Worm (Caenorhabditis elegans) whole organism, L3 larva: ENCODE measurements around the gene nhr-101.

Experiments
- ZK546.5 ChIP-seq: sonication (generic microtip); optimal IDR thresholded peaks from 2 replicates; lab custom pipeline; 2017; ENCODE audit warnings: missing biosample characterization, missing genetic modification characterization
- aly-2 ChIP-seq: fragments of 150-350 bp; optimal IDR thresholded peaks from 2 replicates; lab custom pipeline; 2014; ENCODE audit warnings: missing biosample characterization, missing genetic modification characterization
- ama-1 ChIP-seq: fragments of 150-350 bp; optimal IDR thresholded peaks from 2 replicates; lab custom pipeline; 2018
- ceh-16 ChIP-seq: sonication (generic microtip); optimal IDR thresholded peaks from 2 replicates; lab custom pipeline; 2017; ENCODE audit warnings: missing biosample characterization, missing genetic modification characterization
- ceh-28 ChIP-seq: fragments of 150-350 bp; optimal IDR thresholded peaks from 2 replicates; lab custom pipeline; 2014; ENCODE audit warnings: missing biosample characterization, missing genetic modification reagents, missing genetic modification characterization
- ceh-82 ChIP-seq: fragments of 150-350 bp; optimal IDR thresholded peaks from 2 replicates; lab custom pipeline; 2014; ENCODE audit warnings: missing biosample characterization, missing genetic modification characterization
- ceh-9 ChIP-seq: sonication (generic microtip); optimal IDR thresholded peaks from 2 replicates; lab custom pipeline; 2018; ENCODE audit warnings: missing biosample characterization, missing genetic modification characterization
- egl-27 ChIP-seq: sonication (generic microtip); optimal IDR thresholded peaks from 4 replicates; lab custom pipeline; 2017; ENCODE audit warnings: missing biosample characterization, missing genetic modification reagents, missing genetic modification characterization
- elt-2 ChIP-seq: sonication (generic microtip); optimal IDR thresholded peaks from 2 replicates; lab custom pipeline; 2016; ENCODE audit warnings: missing genetic modification reagents, mild to moderate bottlenecking, missing genetic modification characterization, missing compliant biosample characterization
- elt-3 ChIP-seq, 3 experiments: fragments of 150-350 bp in 1 of 3; sonication (generic microtip) in 2 of 3; optimal IDR thresholded peaks; 2 replicates in 2 of 3; 4 replicates in 1 of 3; lab custom pipeline; 2014 to 2017; ENCODE audit warnings: missing biosample characterization in 3 of 3, missing genetic modification characterization in 3 of 3
- eor-1 ChIP-seq, 2 experiments: fragments of 150-350 bp; optimal IDR thresholded peaks; 2 replicates each; lab custom pipeline; 2014 to 2018; ENCODE audit warnings: missing biosample characterization in 2 of 2, missing genetic modification characterization in 2 of 2
- fkh-10 ChIP-seq: sonication (generic microtip); optimal IDR thresholded peaks from 2 replicates; lab custom pipeline; 2017; ENCODE audit warnings: missing biosample characterization, missing genetic modification reagents, missing genetic modification characterization
- fos-1 ChIP-seq: fragments of 150-350 bp; optimal IDR thresholded peaks from 2 replicates; lab custom pipeline; 2014; ENCODE audit warnings: missing biosample characterization, missing genetic modification characterization
- hmg-11 ChIP-seq: sonication (generic microtip); optimal IDR thresholded peaks from 2 replicates; lab custom pipeline; 2016; ENCODE audit warnings: missing genetic modification characterization, missing compliant biosample characterization
- jun-1 ChIP-seq: fragments of 150-350 bp; optimal IDR thresholded peaks from 2 replicates; lab custom pipeline; 2014; ENCODE audit warnings: missing biosample characterization, missing genetic modification reagents, missing genetic modification characterization
- lin-39 ChIP-seq: fragments of 150-350 bp; optimal IDR thresholded peaks from 2 replicates; lab custom pipeline; 2018; ENCODE audit warnings: missing biosample characterization, missing genetic modification reagents, missing genetic modification characterization
- lsy-12 ChIP-seq: sonication (generic microtip); optimal IDR thresholded peaks from 2 replicates; lab custom pipeline; 2016; ENCODE audit warnings: mild to moderate bottlenecking, missing genetic modification characterization, missing compliant biosample characterization
- mdl-1 ChIP-seq: fragments of 150-350 bp; optimal IDR thresholded peaks from 2 replicates; lab custom pipeline; 2014; ENCODE audit warnings: missing biosample characterization, missing genetic modification characterization
- mml-1 ChIP-seq: fragments of 150-350 bp; sonication (generic microtip); optimal IDR thresholded peaks from 3 replicates; lab custom pipeline; 2014; ENCODE audit warnings: missing biosample characterization, missing genetic modification characterization
- nhr-11 ChIP-seq: fragments of 150-350 bp; optimal IDR thresholded peaks from 2 replicates; lab custom pipeline; 2014; ENCODE audit warnings: missing biosample characterization, missing genetic modification characterization
- nhr-12 ChIP-seq: fragments of 150-350 bp; optimal IDR thresholded peaks from 2 replicates; lab custom pipeline; 2014; ENCODE audit warnings: missing biosample characterization, missing genetic modification characterization
- nhr-28 ChIP-seq: fragments of 150-350 bp; optimal IDR thresholded peaks from 2 replicates; lab custom pipeline; 2014; ENCODE audit warnings: missing biosample characterization, missing genetic modification characterization
- nhr-43 ChIP-seq: sonication (generic microtip); optimal IDR thresholded peaks from 2 replicates; lab custom pipeline; 2016; ENCODE audit warnings: mild to moderate bottlenecking, missing genetic modification characterization, missing compliant biosample characterization; ENCODE audit not compliant: poor library complexity, severe bottlenecking
- nhr-76 ChIP-seq: fragments of 150-350 bp; sonication (generic microtip); optimal IDR thresholded peaks from 5 replicates; lab custom pipeline; 2014; ENCODE audit warnings: missing biosample characterization, missing genetic modification characterization
- pha-4 ChIP-seq: fragments of 150-350 bp; optimal IDR thresholded peaks from 2 replicates; lab custom pipeline; 2014; ENCODE audit warnings: missing biosample characterization, missing genetic modification reagents, missing genetic modification characterization
- pqm-1 ChIP-seq: fragments of 150-350 bp; optimal IDR thresholded peaks from 2 replicates; lab custom pipeline; 2017; ENCODE audit warnings: missing biosample characterization, missing genetic modification characterization, inconsistent platforms
- sea-2 ChIP-seq: fragments of 150-350 bp; sonication (generic microtip); optimal IDR thresholded peaks from 4 replicates; lab custom pipeline; 2014; ENCODE audit warnings: missing biosample characterization, missing genetic modification reagents, missing genetic modification characterization
- skn-1 ChIP-seq: fragments of 150-350 bp; optimal IDR thresholded peaks from 2 replicates; lab custom pipeline; 2014; ENCODE audit warnings: missing biosample characterization, missing genetic modification characterization
- snpc-4 ChIP-seq: fragments of 150-350 bp; optimal IDR thresholded peaks from 2 replicates; lab custom pipeline; 2014; ENCODE audit warnings: missing biosample characterization, missing genetic modification characterization
- unc-62 ChIP-seq: fragments of 150-350 bp; sonication (generic microtip); optimal IDR thresholded peaks from 4 replicates; lab custom pipeline; 2014; ENCODE audit warnings: missing biosample characterization, missing genetic modification reagents, missing genetic modification characterization
- ztf-11 ChIP-seq: fragments of 150-350 bp; optimal IDR thresholded peaks from 2 replicates; lab custom pipeline; 2014; ENCODE audit warnings: missing biosample characterization, missing genetic modification characterization
- ztf-4 ChIP-seq: fragments of 150-350 bp; optimal IDR thresholded peaks from 2 replicates; lab custom pipeline; 2014; ENCODE audit warnings: missing biosample characterization, missing genetic modification characterization

The nhr-101 gene

ce11 chrV:11593427-11593826 is 23.2 kb downstream of the nhr-101 start, which contains the start of gene srx-80:
Gene srx-80, plus strand, starts transcription at chrV:11593727.
- TF ChIP-seq nhr-28 (tag; lab: Kevin White, UChicago) = no peak
- no peak for TF ChIP-seq unc-62 (GFP tag; lab: Kevin White, UChicago)
- no peak for TF ChIP-seq nhr-43 (tag; lab: Kevin White, UChicago)
- TF ChIP-seq sea-2 (GFP tag; lab: Kevin White, UChicago) = no peak
- TF ChIP-seq snpc-4 (tag; lab: Kevin White, UChicago) = no peak
- no peak for TF ChIP-seq ceh-82
- no peak for TF ChIP-seq lin-39 (tag; lab: Kevin White, UChicago)
- TF ChIP-seq nhr-12 (tag; lab: Kevin White, UChicago) = no peak
- no peak for TF ChIP-seq hmg-11 (tag; lab: Kevin White, UChicago)
- TF ChIP-seq pha-4 (tag; lab: Kevin White, UChicago) = no peak
- no peak for TF ChIP-seq ztf-11 (tag; lab: Kevin White, UChicago)
- TF ChIP-seq, all 47 proteins: peak for 0

ce11 chrV:11593888-11594287 is 23.6 kb downstream of the nhr-101 start:
- no peak for TF ChIP-seq egl-27 (tag; lab: Kevin White, UChicago)
- TF ChIP-seq mdl-1 (tag; lab: Kevin White, UChicago) = no peak
- TF ChIP-seq fkh-10 (GFP tag; lab: Kevin White, UChicago) = no peak
- TF ChIP-seq eor-1 (tag; optimal IDR thresholded peaks at IDR 0.05; lab: Kevin White, UChicago) = no peak
- TF ChIP-seq ama-1 (lab: Kevin White, UChicago) = no peak
- TF ChIP-seq mml-1 (tag; lab: Kevin White, UChicago) = no peak
- no peak for TF ChIP-seq ceh-28 (tag; lab: Kevin White, UChicago)
- TF ChIP-seq hmg-11 (tag; lab: Kevin White, UChicago) = no peak
- TF ChIP-seq ceh-16 (tag; lab: Kevin White, UChicago) = no peak

DNA sequence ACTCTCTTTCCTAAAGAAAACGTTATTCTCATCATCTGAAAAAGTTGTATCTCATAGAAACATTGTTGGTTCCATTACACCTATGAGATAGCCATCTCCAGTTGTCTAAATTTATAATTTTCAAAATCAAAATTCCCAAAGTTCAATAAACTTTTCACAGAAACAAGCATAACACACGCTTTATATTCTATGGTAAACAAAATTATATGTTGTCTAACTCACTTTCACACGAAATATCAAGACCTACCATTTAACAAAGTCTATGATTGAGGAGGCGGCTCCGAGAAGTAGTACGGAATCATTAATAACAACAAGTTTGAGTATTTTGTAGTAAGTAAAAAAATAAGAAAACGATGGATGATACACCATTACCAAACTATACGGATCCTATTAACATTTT is 28.5 kb downstream of the nhr-101 start, which contains the start of gene srx-84:
Gene srx-84 (plus strand): TSS at position 301 of the 400 bp plus-strand sequence.
- TF ChIP-seq fos-1 = no peak
- TF ChIP-seq ZK546.5 (tag; lab: Kevin White, UChicago) = no peak
- TF ChIP-seq skn-1 = no peak
- TF ChIP-seq nhr-76 (tag; lab: Kevin White, UChicago) = no peak
- TF ChIP-seq ztf-4 (tag; lab: Kevin White, UChicago) = no peak
- TF ChIP-seq, all 47 proteins: peak for 0

- TF ChIP-seq aly-2 (tag; lab: Kevin White, UChicago) (no peak), skn-1 (no peak), pqm-1 (tag; lab: Kevin White, UChicago) (no peak), jun-1 (no peak), lsy-12 (tag; lab: Kevin White, UChicago) (no peak), ceh-9 (tag; lab: Kevin White, UChicago) (no peak), eor-1 (tag; optimal IDR thresholded peaks at IDR 0.05; lab: Kevin White, UChicago) (no peak), nhr-11 (tag; lab: Kevin White, UChicago) (no peak), ZK546.5 (tag; lab: Kevin White, UChicago) (no peak), elt-3 (tag; optimal IDR thresholded peaks at IDR 0.05; lab: Kevin White, UChicago) (no peak), ztf-4 (tag; lab: Kevin White, UChicago) (no peak)
Observed at ce11 chrV:11600800-11601199, 30.5 kb downstream of the nhr-101 start, which contains the start of gene F35B12.9. Gene F35B12.9, plus strand, starts transcription at chrV:11601171.

DNA sequence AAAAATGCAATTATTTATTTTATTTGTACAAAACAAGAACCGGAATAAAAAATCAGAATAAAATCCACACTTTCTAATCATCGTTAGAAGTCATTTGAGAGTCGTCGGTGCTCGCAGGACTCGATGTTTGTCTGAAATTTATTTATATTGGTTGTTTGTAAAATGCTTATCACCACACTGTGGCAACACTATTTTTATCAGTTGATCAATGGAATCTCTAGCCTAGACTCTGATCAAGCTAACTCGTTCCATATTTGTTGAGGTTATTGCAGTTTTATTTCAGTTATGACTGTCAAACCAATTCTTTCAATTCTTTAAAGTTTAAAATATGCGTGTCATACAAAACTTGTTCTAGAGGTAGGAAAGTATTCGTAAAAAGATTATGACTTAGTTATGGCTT is 34.2 kb downstream of the nhr-101 start, which contains the start of gene dhs-20:
Gene dhs-20 (minus strand): TSS at position 80 of the 400 bp plus-strand sequence.
- TF ChIP-seq mml-1 (tag; lab: Kevin White, UChicago) = no peak
- peak; percentile 47 for TF ChIP-seq pha-4 (tag; lab: Kevin White, UChicago)
- TF ChIP-seq jun-1 = no peak
- TF ChIP-seq elt-2 (tag; lab: Kevin White, UChicago) = peak; percentile 76
- TF ChIP-seq pqm-1 (tag; lab: Kevin White, UChicago) = peak; percentile 77

DNA sequence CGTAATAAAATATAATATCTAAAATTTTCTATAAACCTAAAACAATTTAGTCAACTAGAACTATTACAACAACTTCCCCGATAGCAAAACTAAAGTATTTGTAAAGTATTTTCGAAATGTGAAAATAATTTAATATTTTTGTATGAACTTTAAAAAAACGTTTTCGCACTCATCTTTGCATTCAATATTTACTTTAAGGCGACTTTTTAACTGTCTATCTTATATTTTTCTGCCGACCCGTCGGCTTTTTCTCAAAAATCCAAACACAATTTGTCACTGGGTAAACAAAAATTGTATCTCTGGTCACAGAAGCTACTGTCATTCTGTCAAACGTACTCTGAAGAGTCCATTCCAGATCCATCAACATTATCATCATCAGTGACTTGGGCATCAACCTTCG is 35.0 kb downstream of the nhr-101 start:
- TF ChIP-seq ceh-9 (tag; lab: Kevin White, UChicago) = no peak
- TF ChIP-seq pha-4 (tag; lab: Kevin White, UChicago) = peak; percentile 91
